Fruit fly (Drosophila melanogaster) whole organism, wandering third instar larva: ENCODE data around the gene Eig71Ea.

Experiments used
- HLH106 ChIP-seq: fragments of 200-800 bp; optimal IDR thresholded peaks from 3 replicates; lab custom pipeline; 2019; ENCODE audit warnings: missing biosample characterization, mild to moderate bottlenecking, missing genetic modification characterization, moderate library complexity
- Mio ChIP-seq: sonication (Bioruptor generic); optimal IDR thresholded peaks from 2 replicates; lab custom pipeline; 2016; ENCODE audit warnings: missing biosample characterization, missing genetic modification characterization
- Myc ChIP-seq: fragments of >200 bp; optimal IDR thresholded peaks from 2 replicates; lab custom pipeline; 2017
- N ChIP-seq: fragments of >200 bp; optimal IDR thresholded peaks from 2 replicates; lab custom pipeline; 2018; ENCODE audit warnings: missing biosample characterization, missing external identifiers, missing genetic modification characterization
- OdsH ChIP-seq: fragments of 200-800 bp; sonication (Bioruptor generic); optimal IDR thresholded peaks from 2 replicates; lab custom pipeline; 2016; ENCODE audit warnings: missing biosample characterization, mild to moderate bottlenecking, missing genetic modification characterization
- br ChIP-seq: fragments of 200-800 bp; sonication (Bioruptor generic); optimal IDR thresholded peaks from 2 replicates; lab custom pipeline; 2016; ENCODE audit warnings: missing biosample characterization, missing genetic modification characterization
- sv ChIP-seq: fragments of 200-800 bp; sonication (Bioruptor generic); optimal IDR thresholded peaks from 3 replicates; lab custom pipeline; 2016; ENCODE audit warnings: missing biosample characterization, missing genetic modification characterization

dm6 chr3L:15627295-15627694, 22.2 kb downstream of the Eig71Ea start:
- no peak for TF ChIP-seq br (GFP tag; lab: Kevin White, UChicago)
- no peak for TF ChIP-seq HLH106 (tag; lab: Kevin White, UChicago)
- no peak for TF ChIP-seq N (GFP tag; lab: Kevin White, UChicago)
- no peak for TF ChIP-seq OdsH (GFP tag; lab: Kevin White, UChicago)
- no peak for TF ChIP-seq Myc (lab: Kevin White, UChicago)
- no peak for TF ChIP-seq Mio
- TF ChIP-seq sv (GFP tag; lab: Kevin White, UChicago) = no peak
